Worm (Caenorhabditis elegans): ENCODE measurements around the gene C55B6.7.

The C55B6.7 gene

DNA sequence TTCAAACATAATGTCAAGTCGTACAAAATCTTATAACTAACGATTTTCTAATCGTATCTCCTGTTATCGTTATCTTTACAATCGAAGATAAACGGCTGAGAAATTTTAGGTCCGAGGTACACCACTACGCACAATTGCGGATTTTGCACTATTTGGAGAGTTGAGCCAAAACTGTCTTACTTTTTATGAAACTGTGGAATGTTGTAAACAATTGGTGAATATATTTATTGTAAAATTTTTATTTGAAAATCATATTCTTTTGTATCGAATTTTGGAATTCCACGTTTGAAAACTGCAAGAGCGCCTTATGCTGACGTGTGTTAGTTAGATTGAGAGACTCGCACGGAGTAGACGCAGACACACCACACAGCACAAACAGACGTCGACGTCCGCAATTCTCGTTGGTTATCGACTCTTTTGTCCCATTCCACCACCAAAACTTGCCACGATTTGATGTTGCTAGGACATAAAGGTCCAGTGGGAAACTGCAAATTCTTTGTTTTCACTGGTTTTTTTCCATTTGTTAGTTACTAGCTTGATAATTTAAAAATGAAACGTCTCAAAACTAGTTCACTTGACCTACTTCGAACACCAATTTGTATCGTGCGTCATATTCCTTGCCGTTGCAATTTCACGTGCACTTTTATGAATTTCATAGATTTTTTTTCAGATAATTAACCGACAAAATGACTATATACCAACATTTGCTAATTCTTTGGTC is 2.3 kb upstream of the C55B6.7 start, which contains the start of gene dnj-7:
Gene dnj-7 (plus strand): TSS at position 671 of the 721 bp plus-strand sequence.
- TF ChIP-seq hnd-1 (tag; optimal IDR thresholded peaks at IDR 0.05) = no peak
- peak; percentile 16 for TF ChIP-seq F13C5.2 (tag; optimal IDR thresholded peaks at IDR 0.05)
- TF ChIP-seq ets-7 (tag; optimal IDR thresholded peaks at IDR 0.05) = no peak

DNA sequence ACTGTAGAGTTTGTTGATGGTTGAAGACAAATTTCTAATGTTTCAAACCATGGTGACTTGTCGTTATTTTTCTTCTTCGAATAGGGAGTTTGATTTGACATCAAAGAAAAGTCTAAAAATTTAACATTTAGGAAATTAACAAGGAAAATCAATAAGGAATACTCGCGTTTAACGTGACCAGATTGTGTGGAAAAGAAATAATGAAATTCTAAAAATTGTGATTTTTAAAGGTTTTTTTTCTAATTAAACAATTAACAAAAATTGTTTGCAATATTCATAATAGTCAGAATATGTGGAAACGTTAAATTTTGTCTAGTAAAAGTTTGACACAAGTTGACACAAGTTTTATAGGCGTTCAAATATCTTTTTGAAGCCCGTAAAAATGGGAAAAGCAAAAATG is 4.2 kb downstream of the C55B6.7 start, which contains the start of gene C55B6.4:
Gene C55B6.4 (minus strand): TSS at position 101 of the 400 bp plus-strand sequence.
- TF ChIP-seq pes-1 (GFP tag; IDR thresholded peaks at IDR 0.05) (no peak), ceh-13 (GFP tag; optimal IDR thresholded peaks at IDR 0.05) (no peak), hmg-4 (GFP tag; optimal IDR thresholded peaks at IDR 0.05) (no peak), sea-1 (GFP tag; conservative IDR thresholded peaks at IDR 0.05) (no peak), flt-1 (GFP tag; IDR thresholded peaks at IDR 0.05) (no peak), F13C5.2 (tag; optimal IDR thresholded peaks at IDR 0.05) (no peak), hnd-1 (tag; optimal IDR thresholded peaks at IDR 0.05) (no peak), tra-4 (tag; optimal IDR thresholded peaks at IDR 0.05) (no peak), hmbx-1 (tag; optimal IDR thresholded peaks at IDR 0.05) (no peak), B0310.2 (tag; optimal IDR thresholded peaks at IDR 0.05) (no peak), ets-7 (tag; optimal IDR thresholded peaks at IDR 0.05) (no peak), aly-1 (tag; optimal IDR thresholded peaks at IDR 0.05) (no peak)

DNA sequence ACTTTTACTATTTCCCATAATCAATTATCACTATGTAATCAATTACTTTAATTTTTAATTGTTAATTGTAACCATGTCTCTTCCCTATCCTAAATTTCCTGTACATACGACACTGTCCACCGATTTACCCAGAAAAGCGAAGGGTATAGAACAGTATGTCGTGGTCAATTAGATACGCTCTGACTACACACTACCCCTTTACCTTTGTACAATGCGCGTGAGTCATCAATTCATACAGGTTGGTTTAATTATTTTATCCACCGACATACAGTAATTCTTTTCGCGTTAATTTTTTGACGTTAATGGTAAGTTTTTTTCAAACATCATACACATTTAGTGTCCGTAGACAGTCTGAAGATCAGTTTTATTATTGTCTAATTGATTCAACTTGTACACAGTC is 10.2 kb downstream of the C55B6.7 start:
- TF ChIP-seq scrt-1 (GFP tag; IDR thresholded peaks at IDR 0.05) = no peak
- no peak for TF ChIP-seq ceh-13 (GFP tag; optimal IDR thresholded peaks at IDR 0.05)
- no peak for TF ChIP-seq ama-1 (optimal IDR thresholded peaks at IDR 0.05)
- no peak for TF ChIP-seq pes-1 (GFP tag; IDR thresholded peaks at IDR 0.05)
- no peak for TF ChIP-seq tra-4 (tag; optimal IDR thresholded peaks at IDR 0.05)
- TF ChIP-seq ets-7 (tag; optimal IDR thresholded peaks at IDR 0.05) = no peak
- TF ChIP-seq B0310.2 (tag; optimal IDR thresholded peaks at IDR 0.05) = no peak
- no peak for TF ChIP-seq sea-1 (GFP tag; conservative IDR thresholded peaks at IDR 0.05)
- TF ChIP-seq ceh-36 (tag; optimal IDR thresholded peaks at IDR 0.05) = no peak
- TF ChIP-seq aly-1 (tag; optimal IDR thresholded peaks at IDR 0.05) = no peak
- TF ChIP-seq flt-1 (GFP tag; IDR thresholded peaks at IDR 0.05) = no peak

DNA sequence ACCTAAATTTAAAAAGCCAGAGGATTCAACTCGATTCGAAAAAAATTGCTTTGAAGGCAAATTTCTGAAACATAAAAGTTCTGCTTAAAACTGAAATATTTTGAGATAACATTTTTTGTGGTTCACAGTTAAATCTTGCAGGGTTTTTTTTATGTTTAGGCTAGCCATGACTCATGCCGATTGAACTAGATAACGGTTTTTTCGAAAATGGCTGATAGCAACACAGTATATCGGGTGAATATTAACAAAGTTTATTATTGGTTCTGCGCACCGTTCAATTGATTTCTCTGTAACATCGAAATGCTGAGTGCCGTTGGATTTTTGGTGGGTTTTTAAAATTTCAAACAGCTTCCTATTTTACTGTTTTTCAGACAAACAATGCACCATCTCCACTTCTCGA is 14.4 kb downstream of the C55B6.7 start, which contains the start of gene F43E12.1:
Gene F43E12.1 (plus strand): TSS at position 301 of the 400 bp plus-strand sequence.
- TF ChIP-seq B0310.2 (tag; optimal IDR thresholded peaks at IDR 0.05) = no peak
- TF ChIP-seq sea-1 (GFP tag; conservative IDR thresholded peaks at IDR 0.05) = no peak
- no peak for TF ChIP-seq tbx-37 (GFP tag; conservative IDR thresholded peaks at IDR 0.05)
- no peak for TF ChIP-seq tra-4 (tag; optimal IDR thresholded peaks at IDR 0.05)
- TF ChIP-seq hnd-1 (tag; optimal IDR thresholded peaks at IDR 0.05) = no peak
- TF ChIP-seq hmbx-1 (tag; optimal IDR thresholded peaks at IDR 0.05) = no peak
- TF ChIP-seq flt-1 (GFP tag; IDR thresholded peaks at IDR 0.05) = no peak
- TF ChIP-seq aly-1 (tag; optimal IDR thresholded peaks at IDR 0.05) = no peak
- TF ChIP-seq ets-7 (tag; optimal IDR thresholded peaks at IDR 0.05) = no peak
- TF ChIP-seq F13C5.2 (tag; optimal IDR thresholded peaks at IDR 0.05) = no peak
- no peak for TF ChIP-seq tbx-11 (GFP tag; IDR thresholded peaks at IDR 0.05)
- TF ChIP-seq pes-1 (GFP tag; IDR thresholded peaks at IDR 0.05) = no peak

DNA sequence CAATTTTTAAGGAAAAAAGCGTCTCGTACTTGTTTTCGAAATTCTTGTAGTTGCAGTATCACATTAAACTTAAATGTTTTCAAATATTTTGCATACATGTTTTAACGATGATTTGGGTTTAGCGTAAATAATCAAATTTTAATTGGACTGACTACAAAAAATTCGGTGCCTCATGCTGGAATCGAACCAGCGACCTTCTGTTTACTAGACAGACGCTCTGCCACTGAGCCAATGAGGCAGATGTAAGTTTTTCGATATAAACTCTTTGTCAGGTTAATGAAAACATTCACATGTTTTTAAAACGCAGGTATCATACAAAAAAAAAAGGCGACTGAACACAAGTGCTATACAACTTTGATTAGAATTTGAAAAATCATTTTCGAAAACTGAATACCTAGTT is 15.0 kb downstream of the C55B6.7 start:
- TF ChIP-seq scrt-1 (GFP tag; IDR thresholded peaks at IDR 0.05) = no peak
- no peak for TF ChIP-seq flt-1 (GFP tag; IDR thresholded peaks at IDR 0.05)
- TF ChIP-seq ceh-36 (tag; optimal IDR thresholded peaks at IDR 0.05) = no peak
- no peak for TF ChIP-seq ceh-13 (GFP tag; optimal IDR thresholded peaks at IDR 0.05)
- no peak for TF ChIP-seq tra-4 (tag; optimal IDR thresholded peaks at IDR 0.05)
- no peak for TF ChIP-seq hmbx-1 (tag; optimal IDR thresholded peaks at IDR 0.05)
- no peak for TF ChIP-seq B0310.2 (tag; optimal IDR thresholded peaks at IDR 0.05)
- TF ChIP-seq hmg-4 (GFP tag; optimal IDR thresholded peaks at IDR 0.05) = no peak
- TF ChIP-seq tbx-11 (GFP tag; IDR thresholded peaks at IDR 0.05) = no peak
- TF ChIP-seq hnd-1 (tag; optimal IDR thresholded peaks at IDR 0.05) = no peak
- no peak for TF ChIP-seq tbx-37 (GFP tag; conservative IDR thresholded peaks at IDR 0.05)

DNA sequence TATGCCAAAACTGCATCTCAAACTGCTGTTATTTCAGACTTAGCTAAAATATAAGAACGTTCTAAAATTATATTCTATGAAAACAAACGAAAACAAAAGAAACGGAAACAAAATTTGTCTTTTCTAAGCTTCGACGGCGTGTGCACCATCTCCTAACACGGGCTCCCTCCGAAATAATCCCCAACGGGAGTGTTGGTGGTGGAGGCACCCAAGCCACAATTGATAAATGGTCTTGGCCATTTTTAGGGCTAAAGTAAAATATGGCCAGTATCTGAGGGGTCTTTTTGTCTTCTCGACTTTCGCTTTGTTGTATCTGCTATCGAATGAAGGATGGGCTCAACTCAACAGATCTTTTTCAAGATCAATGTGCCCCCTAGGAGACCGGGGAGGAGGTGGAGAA is 16.4 kb downstream of the C55B6.7 start:
- TF ChIP-seq scrt-1 (GFP tag; IDR thresholded peaks at IDR 0.05) (no peak), ceh-13 (GFP tag; optimal IDR thresholded peaks at IDR 0.05) (no peak), ama-1 (optimal IDR thresholded peaks at IDR 0.05) (no peak), F13C5.2 (tag; optimal IDR thresholded peaks at IDR 0.05) (no peak), ceh-36 (tag; optimal IDR thresholded peaks at IDR 0.05) (no peak), sea-1 (GFP tag; conservative IDR thresholded peaks at IDR 0.05) (no peak), aly-1 (tag; optimal IDR thresholded peaks at IDR 0.05) (no peak), tbx-11 (GFP tag; IDR thresholded peaks at IDR 0.05) (no peak), hmbx-1 (tag; optimal IDR thresholded peaks at IDR 0.05) (no peak), pes-1 (GFP tag; IDR thresholded peaks at IDR 0.05) (no peak), tra-4 (tag; optimal IDR thresholded peaks at IDR 0.05) (no peak), flt-1 (GFP tag; IDR thresholded peaks at IDR 0.05) (no peak), hmg-4 (GFP tag; optimal IDR thresholded peaks at IDR 0.05) (no peak), tbx-37 (GFP tag; conservative IDR thresholded peaks at IDR 0.05) (no peak), B0310.2 (tag; optimal IDR thresholded peaks at IDR 0.05) (no peak), ets-7 (tag; optimal IDR thresholded peaks at IDR 0.05) (no peak), hnd-1 (tag; optimal IDR thresholded peaks at IDR 0.05) (no peak)

DNA sequence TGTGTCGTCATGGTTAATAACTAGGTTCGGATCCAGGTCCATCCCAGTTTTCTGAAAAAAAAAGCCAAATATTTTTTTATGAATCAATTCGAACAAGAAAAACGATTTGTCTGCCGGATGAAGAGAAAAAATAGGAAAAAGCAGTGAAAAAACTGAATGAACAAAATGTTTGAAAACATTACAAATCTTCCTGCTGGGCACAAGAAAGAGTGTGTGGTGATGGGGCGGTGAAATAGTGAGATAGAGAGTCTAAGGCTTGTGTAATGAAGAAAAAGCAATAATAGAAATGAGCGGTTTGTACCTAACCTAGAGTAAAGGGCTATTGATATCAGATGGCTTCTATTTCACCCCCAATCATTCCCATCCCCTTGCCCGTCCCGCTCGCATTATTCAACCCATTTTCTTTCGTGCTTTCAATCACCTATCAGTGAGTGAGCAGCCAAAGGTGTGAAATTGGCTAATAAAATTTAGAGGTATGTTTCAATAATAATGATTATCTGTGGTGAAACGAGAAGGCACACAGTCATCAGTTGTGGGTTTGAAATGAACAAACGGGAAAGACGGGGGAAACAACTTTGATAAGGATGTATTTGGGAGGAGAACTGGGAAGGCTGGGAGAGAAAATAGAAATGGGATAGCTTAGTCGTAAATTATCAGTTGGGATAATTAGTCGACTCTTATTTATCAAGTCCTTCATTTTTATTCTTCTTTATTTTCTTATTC is 21.0 kb downstream of the C55B6.7 start, which contains the start of gene bar-1:
Gene bar-1 (minus strand): TSS at position 51 of the 723 bp plus-strand sequence.
- TF ChIP-seq tbx-11 (GFP tag; IDR thresholded peaks at IDR 0.05) (no peak), scrt-1 (GFP tag; IDR thresholded peaks at IDR 0.05) (no peak), hmg-4 (GFP tag; optimal IDR thresholded peaks at IDR 0.05) (no peak), ceh-36 (tag; optimal IDR thresholded peaks at IDR 0.05) (no peak), F13C5.2 (tag; optimal IDR thresholded peaks at IDR 0.05) (no peak)
